Worm (Caenorhabditis elegans) whole organism, L1 larva: ENCODE results near the gene tpst-2.

Source experiments
- ces-1 ChIP-seq: fragments of 150-350 bp; optimal IDR thresholded peaks from 2 replicates; lab custom pipeline; 2014; ENCODE audit warnings: missing biosample characterization, missing genetic modification reagents, missing genetic modification characterization
- lsy-2 ChIP-seq, 2 experiments: fragments of 150-350 bp; optimal IDR thresholded peaks; 2 replicates each; lab custom pipeline; 2014; ENCODE audit warnings: missing biosample characterization in 2 of 2, missing genetic modification characterization in 2 of 2
- nhr-19 ChIP-seq: fragments of 200-800 bp; sonication (Bioruptor generic); conservative IDR thresholded peaks from 2 replicates; pipeline ENCODE4 v1.3.6; 2022; ENCODE audit warnings: missing genetic modification characterization, missing compliant biosample characterization
- nhr-77 ChIP-seq: fragments of 150-350 bp; optimal IDR thresholded peaks from 2 replicates; lab custom pipeline; 2014; ENCODE audit warnings: missing biosample characterization, missing genetic modification characterization
- pqm-1 ChIP-seq: sonication (generic microtip); optimal IDR thresholded peaks from 3 replicates; lab custom pipeline; 2017; ENCODE audit warnings: missing biosample characterization, missing genetic modification characterization
- swsn-7 ChIP-seq: sonication (generic microtip); optimal IDR thresholded peaks from 2 replicates; lab custom pipeline; 2016; ENCODE audit warnings: missing genetic modification characterization, missing compliant biosample characterization
- unc-62 ChIP-seq: fragments of 150-350 bp; optimal IDR thresholded peaks from 2 replicates; lab custom pipeline; 2014; ENCODE audit warnings: missing biosample characterization, missing genetic modification reagents, missing genetic modification characterization
- zag-1 ChIP-seq: fragments of 150-350 bp; optimal IDR thresholded peaks from 2 replicates; lab custom pipeline; 2014; ENCODE audit warnings: missing biosample characterization, missing genetic modification characterization
- zip-4 ChIP-seq: fragments of 200-800 bp; sonication (Bioruptor generic); optimal IDR thresholded peaks from 2 replicates; lab custom pipeline; 2018; ENCODE audit warnings: mild to moderate bottlenecking, missing genetic modification characterization, moderate library complexity, missing compliant biosample characterization
- ztf-11 ChIP-seq, 2 experiments: sonication (generic microtip); optimal IDR thresholded peaks; 2 replicates each; lab custom pipeline; 2016 to 2017; ENCODE audit warnings: missing genetic modification characterization in 2 of 2, missing biosample characterization in 1 of 2, missing compliant biosample characterization in 1 of 2

- TF ChIP-seq lsy-2 (tag; optimal IDR thresholded peaks at IDR 0.05; lab: Kevin White, UChicago), result no peak
- TF ChIP-seq zag-1 (tag; lab: Kevin White, UChicago), result no peak
- no peak for TF ChIP-seq nhr-19 (GFP tag; lab: Robert Waterston, UW)
- no peak for TF ChIP-seq swsn-7 (tag; lab: Kevin White, UChicago)
- TF ChIP-seq ztf-11 (tag; optimal IDR thresholded peaks at IDR 0.05; lab: Kevin White, UChicago), result no peak
- no peak for TF ChIP-seq pqm-1
- no peak for TF ChIP-seq unc-62 (GFP tag; lab: Kevin White, UChicago)
- TF ChIP-seq ces-1 (GFP tag; lab: Kevin White, UChicago), result no peak
- no peak for TF ChIP-seq zip-4
- no peak for TF ChIP-seq nhr-77 (tag; lab: Kevin White, UChicago)
Measured at ce11 chrIII:802041-802440, 31.0 kb downstream of the tpst-2 start.
